Worm (Caenorhabditis elegans) whole organism, young adult: ENCODE results near the gene mig-22.

Experiments
- B0035.1 ChIP-seq: sonication (generic microtip); optimal IDR thresholded peaks from 2 replicates; lab custom pipeline; 2016; ENCODE audit warnings: missing genetic modification characterization, mild to moderate bottlenecking, missing compliant biosample characterization, missing genotype, missing genetic modification reagents
- B0261.1 ChIP-seq: sonication (generic microtip); optimal IDR thresholded peaks from 2 replicates; lab custom pipeline; 2016; ENCODE audit warnings: mild to moderate bottlenecking, missing genetic modification characterization, moderate library complexity, missing compliant biosample characterization
- F22D6.2 ChIP-seq: sonication (generic microtip); optimal IDR thresholded peaks from 2 replicates; lab custom pipeline; 2016; ENCODE audit warnings: mild to moderate bottlenecking, missing genetic modification characterization, missing compliant biosample characterization
- F33H1.4 ChIP-seq: fragments of 200-800 bp; sonication (Bioruptor generic); IDR thresholded peaks from 2 replicates; pipeline ENCODE4 v1.3.6; 2022; ENCODE audit warnings: missing genetic modification reagents, missing genetic modification characterization, missing compliant biosample characterization
- F49E8.2 ChIP-seq: sonication (generic microtip); optimal IDR thresholded peaks from 3 replicates; lab custom pipeline; 2017; ENCODE audit warnings: missing genetic modification characterization, mild to moderate bottlenecking, missing compliant biosample characterization, antibody characterized with exemption, moderate library complexity; ENCODE audit not compliant: insufficient read depth
- F52B5.7 ChIP-seq: sonication (generic microtip); optimal IDR thresholded peaks from 2 replicates; lab custom pipeline; 2016; ENCODE audit warnings: mild to moderate bottlenecking, missing genetic modification characterization, missing compliant biosample characterization
- F57A8.1 ChIP-seq: fragments of 200-800 bp; sonication (Bioruptor generic); optimal IDR thresholded peaks from 2 replicates; lab custom pipeline; 2018; ENCODE audit warnings: mild to moderate bottlenecking, missing genetic modification characterization, moderate library complexity, missing compliant biosample characterization
- K11D2.4 ChIP-seq: fragments of 200-800 bp; sonication (Bioruptor generic); IDR thresholded peaks from 2 replicates; pipeline ENCODE4 v1.3.6; 2022; ENCODE audit warnings: missing genetic modification reagents, missing genetic modification characterization, missing compliant biosample characterization
- K12H6.12 ChIP-seq: fragments of 200-800 bp; sonication (Bioruptor generic); optimal IDR thresholded peaks from 2 replicates; lab custom pipeline; 2018; ENCODE audit warnings: mild to moderate bottlenecking, missing genetic modification characterization, missing compliant biosample characterization
- T07F8.4 ChIP-seq: sonication (generic microtip); optimal IDR thresholded peaks from 2 replicates; lab custom pipeline; 2016; ENCODE audit warnings: mild to moderate bottlenecking, missing genetic modification characterization, moderate library complexity, missing compliant biosample characterization
- Y53F4B.3 ChIP-seq: fragments of 200-800 bp; sonication (Bioruptor generic); IDR thresholded peaks from 2 replicates; pipeline ENCODE4 v1.3.6; 2022; ENCODE audit warnings: missing genetic modification reagents, missing genetic modification characterization, missing compliant biosample characterization
- Y53G8AR.9 ChIP-seq: fragments of 200-800 bp; sonication (Bioruptor generic); conservative IDR thresholded peaks from 2 replicates; pipeline ENCODE4 v1.3.6; 2022; ENCODE audit warnings: missing genetic modification reagents, missing genetic modification characterization, missing compliant biosample characterization
- Y56A3A.18 ChIP-seq: fragments of 200-800 bp; sonication (Bioruptor generic); IDR thresholded peaks from 2 replicates; pipeline ENCODE4 v1.3.6; 2022; ENCODE audit warnings: missing genetic modification reagents, missing genetic modification characterization, missing compliant biosample characterization
- Y67H2A.10 ChIP-seq: fragments of 200-800 bp; sonication (Bioruptor generic); conservative IDR thresholded peaks from 2 replicates; pipeline ENCODE4 v1.3.6; 2022; ENCODE audit warnings: missing genetic modification reagents, missing genetic modification characterization, missing compliant biosample characterization
- Y95B8A.8 ChIP-seq: fragments of 200-800 bp; sonication (Bioruptor generic); IDR thresholded peaks from 2 replicates; pipeline ENCODE4 v1.3.6; 2022; ENCODE audit warnings: missing genetic modification reagents, missing genetic modification characterization, missing compliant biosample characterization
- ZK185.1 ChIP-seq: sonication (generic microtip); optimal IDR thresholded peaks from 2 replicates; lab custom pipeline; 2016; ENCODE audit warnings: mild to moderate bottlenecking, missing genetic modification characterization, missing compliant biosample characterization; ENCODE audit not compliant: poor library complexity, severe bottlenecking
- akir-1 ChIP-seq: fragments of 200-800 bp; sonication (Bioruptor generic); optimal IDR thresholded peaks from 2 replicates; lab custom pipeline; 2018; ENCODE audit warnings: mild to moderate bottlenecking, missing genetic modification characterization, moderate library complexity, missing compliant biosample characterization
- aptf-2 ChIP-seq: fragments of 200-800 bp; sonication (Bioruptor generic); conservative IDR thresholded peaks from 2 replicates; pipeline ENCODE4 v1.3.6; 2022; ENCODE audit warnings: missing genetic modification reagents, missing genetic modification characterization, missing compliant biosample characterization
- athp-1 ChIP-seq: sonication (generic microtip); optimal IDR thresholded peaks from 2 replicates; lab custom pipeline; 2017; ENCODE audit warnings: mild to moderate bottlenecking, missing genetic modification characterization, missing compliant biosample characterization
- ceh-100 ChIP-seq: fragments of 200-800 bp; sonication (Bioruptor generic); IDR thresholded peaks from 2 replicates; pipeline ENCODE4 v1.3.6; 2022; ENCODE audit warnings: missing genetic modification reagents, missing genetic modification characterization, missing compliant biosample characterization
- ceh-40 ChIP-seq: fragments of 200-800 bp; sonication (Bioruptor generic); IDR thresholded peaks from 2 replicates; pipeline ENCODE4 v1.3.6; 2022; ENCODE audit warnings: missing genetic modification characterization, missing compliant biosample characterization
- ceh-58 ChIP-seq: fragments of 200-800 bp; sonication (Bioruptor generic); IDR thresholded peaks from 2 replicates; pipeline ENCODE4 v1.3.6; 2022; ENCODE audit warnings: missing genetic modification characterization, missing compliant biosample characterization
- chd-7 ChIP-seq: sonication (generic microtip); optimal IDR thresholded peaks from 2 replicates; lab custom pipeline; 2016; ENCODE audit warnings: mild to moderate bottlenecking, missing genetic modification characterization, moderate library complexity, missing compliant biosample characterization
- die-1 ChIP-seq: sonication (generic microtip); optimal IDR thresholded peaks from 2 replicates; lab custom pipeline; 2016; ENCODE audit warnings: missing genotype, mild to moderate bottlenecking, missing genetic modification characterization, missing compliant biosample characterization
- dox-1 ChIP-seq: fragments of 200-800 bp; sonication (Bioruptor generic); IDR thresholded peaks from 2 replicates; pipeline ENCODE4 v1.3.6; 2022; ENCODE audit warnings: missing genetic modification reagents, missing genetic modification characterization, missing compliant biosample characterization
- dpl-1 ChIP-seq: fragments of 150-350 bp; optimal IDR thresholded peaks from 2 replicates; lab custom pipeline; 2014; ENCODE audit warnings: missing biosample characterization, missing genetic modification reagents, missing genetic modification characterization
- egl-44 ChIP-seq: fragments of 200-800 bp; sonication (Bioruptor generic); IDR thresholded peaks from 2 replicates; pipeline ENCODE4 v1.3.6; 2022; ENCODE audit warnings: missing genetic modification reagents, missing genetic modification characterization, missing compliant biosample characterization
- egrh-3 ChIP-seq: fragments of 200-800 bp; sonication (Bioruptor generic); IDR thresholded peaks from 2 replicates; pipeline ENCODE4 v1.3.6; 2022; ENCODE audit warnings: missing genetic modification reagents, missing genetic modification characterization, missing compliant biosample characterization
- ets-4 ChIP-seq: fragments of 200-800 bp; sonication (Bioruptor generic); optimal IDR thresholded peaks from 2 replicates; lab custom pipeline; 2018; ENCODE audit warnings: mild to moderate bottlenecking, missing genetic modification characterization, missing compliant biosample characterization
- him-1 ChIP-seq: sonication (generic microtip); optimal IDR thresholded peaks from 2 replicates; lab custom pipeline; 2016; ENCODE audit warnings: missing genotype, missing genetic modification reagents, missing genetic modification characterization, missing compliant biosample characterization
- lin-40 ChIP-seq: sonication (generic microtip); optimal IDR thresholded peaks from 2 replicates; lab custom pipeline; 2016; ENCODE audit warnings: missing genetic modification characterization, mild to moderate bottlenecking, missing compliant biosample characterization, missing genotype, missing genetic modification reagents
- lir-1 ChIP-seq: fragments of 200-800 bp; sonication (Bioruptor generic); conservative IDR thresholded peaks from 2 replicates; pipeline ENCODE4 v1.3.6; 2022; ENCODE audit warnings: missing genetic modification reagents, missing genetic modification characterization, missing compliant biosample characterization
- lsl-1 ChIP-seq: fragments of 200-800 bp; sonication (Bioruptor generic); optimal IDR thresholded peaks from 2 replicates; lab custom pipeline; 2018; ENCODE audit warnings: mild to moderate bottlenecking, missing genetic modification characterization, moderate library complexity, missing compliant biosample characterization
- madf-10 ChIP-seq: sonication (generic microtip); optimal IDR thresholded peaks from 2 replicates; lab custom pipeline; 2016; ENCODE audit warnings: mild to moderate bottlenecking, missing genetic modification characterization, missing compliant biosample characterization
- madf-3 ChIP-seq: fragments of 200-800 bp; sonication (Bioruptor generic); IDR thresholded peaks from 2 replicates; pipeline ENCODE4 v1.3.6; 2022; ENCODE audit warnings: missing genetic modification reagents, missing genetic modification characterization, missing compliant biosample characterization
- mcd-1 ChIP-seq: fragments of 200-800 bp; sonication (Bioruptor generic); IDR thresholded peaks from 2 replicates; pipeline ENCODE4 v1.3.6; 2022; ENCODE audit warnings: missing genetic modification reagents, missing genetic modification characterization, missing compliant biosample characterization
- nhr-120 ChIP-seq: fragments of 200-800 bp; sonication (Bioruptor generic); IDR thresholded peaks from 2 replicates; pipeline ENCODE4 v1.3.6; 2022; ENCODE audit warnings: missing genetic modification characterization, missing compliant biosample characterization
- rcor-1 ChIP-seq: fragments of 200-800 bp; sonication (Bioruptor generic); IDR thresholded peaks from 2 replicates; pipeline ENCODE4 v1.3.6; 2022; ENCODE audit warnings: missing genetic modification reagents, missing genetic modification characterization, missing compliant biosample characterization
- sdz-38 ChIP-seq: sonication (generic microtip); optimal IDR thresholded peaks from 2 replicates; lab custom pipeline; 2016; ENCODE audit warnings: missing genotype, missing genetic modification characterization, missing compliant biosample characterization
- snpc-1.1 ChIP-seq: sonication (generic microtip); optimal IDR thresholded peaks from 2 replicates; lab custom pipeline; 2017; ENCODE audit warnings: missing genetic modification characterization, mild to moderate bottlenecking, missing compliant biosample characterization, antibody characterized with exemption, moderate library complexity, missing genotype, missing genetic modification reagents; ENCODE audit not compliant: insufficient read depth
- tbp1 ChIP-seq: fragments of 200-800 bp; sonication (Bioruptor generic); optimal IDR thresholded peaks from 2 replicates; lab custom pipeline; 2018; ENCODE audit warnings: mild to moderate bottlenecking, missing genetic modification characterization, missing compliant biosample characterization
- unc-130 ChIP-seq: sonication (generic microtip); optimal IDR thresholded peaks from 2 replicates; lab custom pipeline; 2016; ENCODE audit warnings: missing genetic modification reagents, missing genetic modification characterization, missing compliant biosample characterization
- xnd-1 ChIP-seq: sonication (generic microtip); optimal IDR thresholded peaks from 2 replicates; lab custom pipeline; 2016; ENCODE audit warnings: missing genotype, missing genetic modification reagents, missing genetic modification characterization, missing compliant biosample characterization
- ztf-18 ChIP-seq: sonication (generic microtip); optimal IDR thresholded peaks from 2 replicates; lab custom pipeline; 2016; ENCODE audit warnings: missing genotype, mild to moderate bottlenecking, missing genetic modification characterization, missing compliant biosample characterization
- ztf-26 ChIP-seq: sonication (generic microtip); optimal IDR thresholded peaks from 2 replicates; lab custom pipeline; 2017; ENCODE audit warnings: missing genetic modification characterization, missing compliant biosample characterization
- ztf-3 ChIP-seq: fragments of 200-800 bp; sonication (Bioruptor generic); optimal IDR thresholded peaks from 2 replicates; lab custom pipeline; 2018; ENCODE audit warnings: mild to moderate bottlenecking, missing genetic modification characterization, missing compliant biosample characterization

mig-22 gene

DNA sequence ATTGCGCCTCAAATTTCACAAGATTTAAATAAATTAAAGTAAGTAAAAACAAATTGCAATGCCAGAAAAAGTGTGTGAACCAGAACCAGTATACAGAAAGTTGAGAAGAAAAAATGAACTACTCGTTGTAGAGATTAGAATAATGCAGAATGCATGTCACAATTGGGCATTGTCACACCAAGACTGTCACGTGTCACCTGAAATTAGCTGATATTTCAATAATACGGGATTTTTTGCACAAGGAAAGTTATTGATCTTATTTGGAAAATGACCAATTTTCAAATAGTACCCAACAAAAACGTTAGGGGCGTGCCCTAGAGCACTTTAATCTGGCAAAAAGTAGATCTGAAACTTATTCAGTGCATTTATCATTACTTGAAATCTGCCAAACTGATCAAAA is 25.2 kb downstream of the mig-22 start:
- TF ChIP-seq sdz-38 (no peak), madf-10 (tag; lab: Kevin White, UChicago) (no peak), ztf-3 (GFP tag; lab: Kevin White, UChicago) (no peak), lsl-1 (no peak), athp-1 (tag; lab: Kevin White, UChicago) (no peak)

DNA sequence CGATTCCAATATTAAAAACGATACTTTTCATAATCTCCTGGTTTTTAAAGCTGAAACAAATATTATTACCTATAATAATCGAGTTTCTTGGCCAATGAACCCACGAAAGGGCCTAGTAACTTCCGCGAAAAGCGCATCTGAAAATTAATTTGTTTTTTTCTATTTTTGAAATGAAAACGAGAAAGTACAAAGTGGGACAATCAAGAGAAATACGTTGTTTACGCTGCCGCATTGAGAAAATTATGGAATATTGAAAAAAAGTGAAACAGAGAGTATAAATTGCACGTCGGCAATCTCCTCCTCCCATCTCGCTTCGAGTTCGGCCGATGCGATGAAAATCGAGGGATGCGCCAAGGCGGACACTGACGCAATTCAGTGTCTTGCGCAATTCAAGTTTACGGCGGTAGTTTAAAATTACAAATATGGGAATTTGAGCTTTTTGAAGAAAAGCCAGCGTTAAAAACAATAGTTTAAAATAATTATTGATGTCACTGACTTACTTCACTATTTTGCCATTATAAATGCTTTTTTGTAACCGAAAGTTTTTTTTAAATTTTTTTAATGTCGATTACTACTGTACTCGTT is 25.8 kb downstream of the mig-22 start, which contains the start of gene pdhk-2:
TSS of gene pdhk-2 (minus strand) at position 137 of the 585 bp plus-strand sequence.
- TF ChIP-seq K12H6.12 (tag; lab: Kevin White, UChicago): peak; percentile 70
- no peak for TF ChIP-seq ceh-40 (GFP tag; lab: Robert Waterston, UW)
- TF ChIP-seq K11D2.4 (GFP tag; lab: Robert Waterston, UW): no peak; the same call in none of the 2 replicates
- peak; percentile 76 for TF ChIP-seq xnd-1
- TF ChIP-seq ets-4 (GFP tag; lab: Kevin White, UChicago): peak; percentile 3
- no peak for TF ChIP-seq ceh-58 (GFP tag; lab: Robert Waterston, UW)
- peak; percentile 96 for TF ChIP-seq dpl-1 (GFP tag; lab: Kevin White, UChicago)
- peak; percentile 74 for TF ChIP-seq tbp1 (GFP tag; lab: Kevin White, UChicago)
- peak; percentile 92 for TF ChIP-seq him-1 (tag; lab: Kevin White, UChicago)
- no peak for TF ChIP-seq egrh-3 (GFP tag; lab: Robert Waterston, UW)
- no peak for TF ChIP-seq F52B5.7
- TF ChIP-seq ztf-26 (tag; lab: Kevin White, UChicago): peak; percentile 81
- no peak for TF ChIP-seq Y67H2A.10
- peak; percentile 94 for TF ChIP-seq lin-40
- TF ChIP-seq nhr-120 (GFP tag; lab: Robert Waterston, UW): no peak
- 0 out of 2 replicates have a peak, but pooled peaks have one; percentile 67 for TF ChIP-seq Y95B8A.8 (GFP tag; lab: Robert Waterston, UW)
- TF ChIP-seq athp-1 (tag; lab: Kevin White, UChicago): peak; percentile 71
- 0 out of 2 replicates have a peak, but pooled peaks have one; percentile 24 for TF ChIP-seq Y53F4B.3 (GFP tag; lab: Robert Waterston, UW)
- TF ChIP-seq aptf-2 (GFP tag; lab: Robert Waterston, UW): no peak
- peak; percentile 89 for TF ChIP-seq ZK185.1 (tag; lab: Kevin White, UChicago)
- TF ChIP-seq B0035.1 (tag; lab: Kevin White, UChicago): peak; percentile 50
- peak; percentile 64 for TF ChIP-seq unc-130 (GFP tag; lab: Kevin White, UChicago)
- peak; percentile 18 for TF ChIP-seq B0261.1
- no peak for TF ChIP-seq akir-1 (GFP tag; lab: Kevin White, UChicago)
- peak; percentile 69 for TF ChIP-seq chd-7
- TF ChIP-seq F49E8.2 (tag; lab: Kevin White, UChicago): peak; percentile 70
- peak; percentile 90 for TF ChIP-seq Y53G8AR.9 (GFP tag; lab: Robert Waterston, UW)
- TF ChIP-seq die-1: peak; percentile 27
- TF ChIP-seq ztf-3 (GFP tag; lab: Kevin White, UChicago): no peak
- peak; percentile 77 for TF ChIP-seq lsl-1
- peak; percentile 93 for TF ChIP-seq mcd-1 (GFP tag; lab: Robert Waterston, UW)
- peak; percentile 56 for TF ChIP-seq F22D6.2 (tag; lab: Kevin White, UChicago)
- no peak for TF ChIP-seq T07F8.4 (tag; lab: Kevin White, UChicago)
- peak; percentile 95 for TF ChIP-seq dox-1 (GFP tag; lab: Robert Waterston, UW)
- TF ChIP-seq lir-1 (GFP tag; lab: Robert Waterston, UW): peak; percentile 74
- peak; percentile 70; the same call in 1 of the 2 replicates for TF ChIP-seq Y56A3A.18 (GFP tag; lab: Robert Waterston, UW)
- TF ChIP-seq ztf-18 (tag; lab: Kevin White, UChicago): peak; percentile 99
- TF ChIP-seq egl-44: no peak
- TF ChIP-seq madf-3 (GFP tag; lab: Robert Waterston, UW): peak; percentile 84
- peak; percentile 78 for TF ChIP-seq F33H1.4
- no peak for TF ChIP-seq snpc-1.1 (tag; lab: Kevin White, UChicago)
- peak; percentile 91 for TF ChIP-seq rcor-1
- TF ChIP-seq F57A8.1 (GFP tag; lab: Kevin White, UChicago): no peak
- peak; percentile 64 for TF ChIP-seq ceh-100 (GFP tag; lab: Robert Waterston, UW)
